Worm (Caenorhabditis elegans) whole organism, mixed stage, embryonic: ENCODE measurements around the gene nob-1.

Experiments used
- elt-1 ChIP-seq: sonication (generic microtip); optimal IDR thresholded peaks from 2 replicates; lab custom pipeline; 2017; ENCODE audit warnings: missing genetic modification characterization, mild to moderate bottlenecking, missing compliant biosample characterization, antibody characterized with exemption, moderate library complexity, borderline replicate concordance; ENCODE audit not compliant: insufficient read depth
- hlh-1 ChIP-seq: fragments of 150-350 bp; optimal IDR thresholded peaks from 2 replicates; lab custom pipeline; 2014; ENCODE audit warnings: missing biosample characterization, missing genetic modification reagents, missing genetic modification characterization
- lin-13 ChIP-seq: fragments of 150-350 bp; optimal IDR thresholded peaks from 2 replicates; lab custom pipeline; 2014; ENCODE audit warnings: missing biosample characterization, missing genetic modification characterization
- nhr-28 ChIP-seq: fragments of 150-350 bp; optimal IDR thresholded peaks from 2 replicates; lab custom pipeline; 2014; ENCODE audit warnings: missing biosample characterization, missing genetic modification characterization
- unc-39 ChIP-seq: fragments of 150-350 bp; optimal IDR thresholded peaks from 2 replicates; lab custom pipeline; 2014; ENCODE audit warnings: missing biosample characterization, missing genetic modification characterization

- TF ChIP-seq nhr-28 (tag; lab: Kevin White, UChicago): no peak
- no peak for TF ChIP-seq unc-39
- TF ChIP-seq elt-1 (tag; lab: Kevin White, UChicago): no peak
- TF ChIP-seq hlh-1 (tag; lab: Kevin White, UChicago): no peak
- TF ChIP-seq lin-13 (tag; lab: Kevin White, UChicago): no peak
Measured at ce11 chrIII:12087564-12087963, 3.4 kb upstream of the nob-1 start.
